Worm (Caenorhabditis elegans) whole organism, early embryonic: Measurements from ENCODE around the gene cest-35.2.

Source experiments
- F13C5.2 ChIP-seq: sonication (generic microtip); optimal IDR thresholded peaks from 2 replicates; lab custom pipeline; 2017; ENCODE audit warnings: mild to moderate bottlenecking, missing genetic modification characterization, inconsistent platforms, missing compliant biosample characterization
- aly-1 ChIP-seq: sonication (generic microtip); optimal IDR thresholded peaks from 2 replicates; lab custom pipeline; 2016; ENCODE audit warnings: missing genetic modification characterization, missing compliant biosample characterization
- ama-1 ChIP-seq: fragments of 150-350 bp; optimal IDR thresholded peaks from 2 replicates; lab custom pipeline; 2014
- ceh-13 ChIP-seq: fragments of 200-800 bp; sonication (Bioruptor generic); optimal IDR thresholded peaks from 2 replicates; lab custom pipeline; 2018; ENCODE audit warnings: mild to moderate bottlenecking, missing genetic modification characterization, missing compliant biosample characterization
- ceh-36 ChIP-seq: sonication (generic microtip); optimal IDR thresholded peaks from 2 replicates; lab custom pipeline; 2016; ENCODE audit warnings: missing genetic modification characterization, inconsistent platforms, missing compliant biosample characterization
- ets-7 ChIP-seq: sonication (generic microtip); optimal IDR thresholded peaks from 2 replicates; lab custom pipeline; 2016; ENCODE audit warnings: missing genotype, missing genetic modification characterization, missing compliant biosample characterization
- flt-1 ChIP-seq: fragments of 200-800 bp; sonication (Bioruptor generic); IDR thresholded peaks from 2 replicates; pipeline ENCODE4 v1.3.6; 2022; ENCODE audit warnings: missing genetic modification characterization, missing compliant biosample characterization
- hmbx-1 ChIP-seq: sonication (generic microtip); optimal IDR thresholded peaks from 2 replicates; lab custom pipeline; 2016; ENCODE audit warnings: mild to moderate bottlenecking, missing genetic modification characterization, missing compliant biosample characterization
- hnd-1 ChIP-seq: sonication (generic microtip); optimal IDR thresholded peaks from 2 replicates; lab custom pipeline; 2016; ENCODE audit warnings: missing genetic modification characterization, missing compliant biosample characterization
- pes-1 ChIP-seq: fragments of 200-800 bp; sonication (Bioruptor generic); IDR thresholded peaks from 2 replicates; pipeline ENCODE4 v1.3.6; 2022; ENCODE audit warnings: missing genetic modification reagents, missing genetic modification characterization, missing compliant biosample characterization
- scrt-1 ChIP-seq: fragments of 200-800 bp; sonication (Bioruptor generic); IDR thresholded peaks from 2 replicates; pipeline ENCODE4 v1.3.6; 2022; ENCODE audit warnings: missing genetic modification characterization, missing compliant biosample characterization
- sea-1 ChIP-seq: fragments of 200-800 bp; sonication (Bioruptor generic); conservative IDR thresholded peaks from 2 replicates; pipeline ENCODE4 v1.3.6; 2022; ENCODE audit warnings: missing genetic modification characterization, missing compliant biosample characterization
- tbx-37 ChIP-seq: fragments of 200-800 bp; sonication (Bioruptor generic); conservative IDR thresholded peaks from 2 replicates; pipeline ENCODE4 v1.3.6; 2022; ENCODE audit warnings: missing genetic modification reagents, missing genetic modification characterization, missing compliant biosample characterization
- tra-4 ChIP-seq: sonication (generic microtip); optimal IDR thresholded peaks from 2 replicates; lab custom pipeline; 2017; ENCODE audit warnings: missing genetic modification characterization, missing compliant biosample characterization

The cest-35.2 gene

DNA sequence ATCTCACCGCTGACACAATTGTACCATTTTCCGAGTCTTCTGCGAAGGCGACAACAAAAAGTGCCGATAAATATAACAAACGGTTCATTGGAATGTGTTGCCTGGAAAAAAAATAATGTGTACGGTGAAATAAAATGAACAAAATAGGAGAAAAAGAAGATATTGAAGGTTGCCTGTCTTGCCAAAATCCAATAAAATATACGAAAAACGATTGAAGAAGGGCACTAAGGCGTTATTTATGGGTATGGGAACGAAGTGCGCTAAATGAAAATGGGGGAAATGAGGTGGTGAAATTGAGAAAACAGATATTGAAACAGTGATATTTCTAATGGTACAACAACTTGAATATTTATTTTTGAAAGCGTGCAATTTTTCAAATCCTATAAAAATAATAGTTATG is 38.8 kb downstream of the cest-35.2 start, which contains the start of gene Y47A7.2:
Gene Y47A7.2 (minus strand): TSS at position 101 of the 400 bp plus-strand sequence.
- no peak for TF ChIP-seq pes-1 (GFP tag; lab: Robert Waterston, UW)
- no peak for TF ChIP-seq tbx-37 (GFP tag; lab: Robert Waterston, UW)
- TF ChIP-seq hnd-1 (tag; lab: Kevin White, UChicago) = no peak
- no peak for TF ChIP-seq aly-1 (tag; lab: Kevin White, UChicago)
- no peak for TF ChIP-seq tra-4
- TF ChIP-seq sea-1 (GFP tag; lab: Robert Waterston, UW) = no peak
- TF ChIP-seq scrt-1 (GFP tag; lab: Robert Waterston, UW) = no peak

DNA sequence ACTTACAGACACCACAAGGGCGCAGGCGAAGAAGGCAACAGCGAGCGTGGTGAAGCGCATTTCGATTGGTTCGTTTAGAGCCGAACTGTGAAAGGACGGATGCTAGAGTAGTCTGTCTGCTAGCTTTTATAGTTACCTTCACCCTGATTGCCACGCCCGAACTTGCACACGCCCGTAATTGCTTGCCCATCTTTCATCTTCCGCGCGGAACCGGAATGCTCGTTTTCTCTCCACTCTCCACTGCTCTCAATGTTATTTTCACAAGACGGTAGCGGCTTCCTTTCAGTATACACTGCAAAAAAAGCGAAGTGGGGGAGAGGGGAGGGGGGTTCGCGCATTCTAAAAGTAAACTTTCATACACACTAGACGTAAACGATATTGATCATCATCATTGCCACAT is 42.5 kb downstream of the cest-35.2 start, which contains the start of gene abu-8:
Gene abu-8 (minus strand): TSS at position 101 of the 400 bp plus-strand sequence.
- TF ChIP-seq sea-1 (GFP tag; lab: Robert Waterston, UW) (no peak), aly-1 (tag; lab: Kevin White, UChicago) (no peak), ceh-13 (no peak), ets-7 (tag; lab: Kevin White, UChicago) (no peak), ama-1 (lab: Kevin White, UChicago) (no peak), hmbx-1 (tag; lab: Kevin White, UChicago) (no peak), scrt-1 (GFP tag; lab: Robert Waterston, UW) (no peak), ceh-36 (tag; lab: Kevin White, UChicago) (no peak)

DNA sequence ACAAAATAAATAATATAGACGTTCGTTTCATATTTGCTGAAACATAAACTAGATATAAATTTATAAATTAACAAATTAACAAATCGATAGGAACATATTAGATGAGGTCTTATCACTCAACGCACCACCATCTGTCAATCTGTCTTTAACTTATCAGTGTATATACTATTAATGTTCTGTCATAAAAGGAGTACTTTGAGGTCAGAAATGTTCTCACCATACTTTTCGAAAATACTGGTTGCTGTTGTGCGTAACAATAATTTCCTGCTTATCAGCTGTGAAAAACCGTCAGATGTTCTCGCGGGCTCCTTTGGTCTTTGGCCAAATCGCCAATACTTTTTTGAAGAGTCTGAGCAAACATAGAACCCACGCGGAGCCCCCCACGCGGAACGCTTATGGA is 44.5 kb downstream of the cest-35.2 start, which contains the start of gene C03A7.13:
Gene C03A7.13 (minus strand): TSS at position 43 of the 400 bp plus-strand sequence.
- TF ChIP-seq pes-1 (GFP tag; lab: Robert Waterston, UW) (no peak), hnd-1 (tag; lab: Kevin White, UChicago) (no peak), scrt-1 (GFP tag; lab: Robert Waterston, UW) (no peak), tra-4 (no peak), hmbx-1 (tag; lab: Kevin White, UChicago) (no peak), ceh-13 (no peak), ets-7 (tag; lab: Kevin White, UChicago) (no peak), sea-1 (GFP tag; lab: Robert Waterston, UW) (no peak), F13C5.2 (no peak), tbx-37 (GFP tag; lab: Robert Waterston, UW) (no peak), flt-1 (GFP tag; lab: Robert Waterston, UW) (no peak)
